Fruit fly (Drosophila melanogaster) whole organism, embryonic: ENCODE results near the gene CG5235.

Source experiments
- CG1024 ChIP-seq: fragments of 200-800 bp; sonication (Bioruptor generic); IDR thresholded peaks from 2 replicates; pipeline ENCODE4 v1.3.6; 2022; ENCODE audit warnings: missing biosample characterization, missing genetic modification characterization
- CG10654 ChIP-seq: fragments of 200-800 bp; sonication (Bioruptor generic); optimal IDR thresholded peaks from 2 replicates; lab custom pipeline; 2016; ENCODE audit warnings: missing biosample characterization, missing genetic modification characterization
- CG10979 ChIP-seq: fragments of 200-800 bp; sonication (Bioruptor generic); optimal IDR thresholded peaks from 2 replicates; lab custom pipeline; 2018; ENCODE audit warnings: missing biosample characterization, mild to moderate bottlenecking, missing genetic modification characterization, moderate library complexity
- CG11247 ChIP-seq: fragments of 200-800 bp; sonication (Bioruptor generic); IDR thresholded peaks from 2 replicates; pipeline ENCODE4 v1.3.6; 2022; ENCODE audit warnings: missing biosample characterization, missing genetic modification characterization
- CG12219 ChIP-seq: fragments of 200-800 bp; sonication (Bioruptor generic); optimal IDR thresholded peaks from 3 replicates; lab custom pipeline; 2018; ENCODE audit warnings: missing biosample characterization, mild to moderate bottlenecking, missing genetic modification characterization
- CG12391 ChIP-seq: fragments of 200-800 bp; sonication (Bioruptor generic); optimal IDR thresholded peaks from 3 replicates; lab custom pipeline; 2018; ENCODE audit warnings: missing biosample characterization, mild to moderate bottlenecking, missing genetic modification characterization, moderate library complexity
- CG13424 ChIP-seq: fragments of 200-800 bp; sonication (Bioruptor generic); optimal IDR thresholded peaks from 2 replicates; lab custom pipeline; 2019; ENCODE audit warnings: missing biosample characterization, mild to moderate bottlenecking, missing genetic modification characterization, moderate library complexity
- CG14667 ChIP-seq: fragments of 200-800 bp; sonication (Bioruptor generic); IDR thresholded peaks from 2 replicates; pipeline ENCODE4 v1.3.6; 2022; ENCODE audit warnings: missing biosample characterization, missing genetic modification characterization
- CG1529 ChIP-seq: fragments of 200-800 bp; sonication (Bioruptor generic); optimal IDR thresholded peaks from 3 replicates; lab custom pipeline; 2018; ENCODE audit warnings: missing biosample characterization, missing genetic modification characterization
- CG17328 ChIP-seq: fragments of 200-800 bp; sonication (Bioruptor generic); IDR thresholded peaks from 2 replicates; pipeline ENCODE4 v1.3.6; 2022; ENCODE audit warnings: missing biosample characterization, missing genetic modification characterization
- CG17568 ChIP-seq: fragments of 200-800 bp; sonication (Bioruptor generic); optimal IDR thresholded peaks from 2 replicates; lab custom pipeline; 2018; ENCODE audit warnings: missing biosample characterization, mild to moderate bottlenecking, missing genetic modification characterization, moderate library complexity
- CG2116 ChIP-seq: fragments of 200-800 bp; sonication (Bioruptor generic); optimal IDR thresholded peaks from 3 replicates; lab custom pipeline; 2018; ENCODE audit warnings: missing biosample characterization, mild to moderate bottlenecking, missing genetic modification characterization
- CG2120 ChIP-seq: fragments of 200-800 bp; sonication (Bioruptor generic); optimal IDR thresholded peaks from 3 replicates; lab custom pipeline; 2016; ENCODE audit warnings: missing biosample characterization, missing genetic modification characterization
- CG2678 ChIP-seq: fragments of 200-800 bp; sonication (Bioruptor generic); optimal IDR thresholded peaks from 3 replicates; lab custom pipeline; 2019; ENCODE audit warnings: missing biosample characterization, mild to moderate bottlenecking, missing genetic modification characterization, moderate library complexity
- CG32772 ChIP-seq: fragments of 200-800 bp; sonication (Bioruptor generic); IDR thresholded peaks from 2 replicates; pipeline ENCODE4 v1.3.6; 2022; ENCODE audit warnings: missing biosample characterization, missing genetic modification characterization
- CG3847 ChIP-seq: fragments of 200-800 bp; sonication (Bioruptor generic); IDR thresholded peaks from 2 replicates; pipeline ENCODE4 v1.3.6; 2022; ENCODE audit warnings: missing biosample characterization, missing genetic modification characterization
- CG4707 ChIP-seq: fragments of 200-800 bp; sonication (Bioruptor generic); optimal IDR thresholded peaks from 2 replicates; lab custom pipeline; 2018; ENCODE audit warnings: missing biosample characterization, mild to moderate bottlenecking, missing genetic modification characterization, moderate library complexity
- CG6654 ChIP-seq: fragments of 200-800 bp; sonication (Bioruptor generic); optimal IDR thresholded peaks from 2 replicates; lab custom pipeline; 2017; ENCODE audit warnings: missing biosample characterization, mild to moderate bottlenecking, missing genetic modification characterization
- CG7556 ChIP-seq: fragments of 200-800 bp; sonication (Bioruptor generic); optimal IDR thresholded peaks from 2 replicates; lab custom pipeline; 2017; ENCODE audit warnings: missing biosample characterization, mild to moderate bottlenecking, missing genetic modification characterization
- CG8290 ChIP-seq, 3 experiments: fragments of 200-800 bp; sonication (Bioruptor generic); optimal IDR thresholded peaks; 2 replicates each; lab custom pipeline; 2016 to 2019; ENCODE audit warnings: missing biosample characterization in 3 of 3, missing genetic modification characterization in 3 of 3, mild to moderate bottlenecking in 2 of 3, moderate library complexity in 1 of 3
- Dref ChIP-seq: fragments of 200-800 bp; sonication (Bioruptor generic); IDR thresholded peaks from 2 replicates; pipeline ENCODE4 v1.3.6; 2022; ENCODE audit warnings: missing biosample characterization, missing genetic modification characterization
- Gsc ChIP-seq: fragments of 200-800 bp; sonication (Bioruptor generic); IDR thresholded peaks from 2 replicates; pipeline ENCODE4 v1.3.6; 2022; ENCODE audit warnings: missing biosample characterization, missing genetic modification characterization
- HLH3B ChIP-seq: fragments of 200-800 bp; sonication (Bioruptor generic); IDR thresholded peaks from 2 replicates; pipeline ENCODE4 v1.3.6; 2022; ENCODE audit warnings: missing biosample characterization, missing genetic modification characterization
- Hr3 ChIP-seq: fragments of 200-800 bp; sonication (Bioruptor generic); optimal IDR thresholded peaks from 3 replicates; lab custom pipeline; 2016; ENCODE audit warnings: missing biosample characterization, missing genetic modification characterization
- Jarid2 ChIP-seq: fragments of 200-800 bp; sonication (Bioruptor generic); optimal IDR thresholded peaks from 3 replicates; lab custom pipeline; 2017; ENCODE audit warnings: mild to moderate bottlenecking, missing biosample characterization, missing genetic modification reagents, missing genetic modification characterization
- Lhr ChIP-seq: fragments of 200-800 bp; sonication (Bioruptor generic); optimal IDR thresholded peaks from 3 replicates; lab custom pipeline; 2017; ENCODE audit warnings: mild to moderate bottlenecking, missing biosample characterization, missing genetic modification reagents, missing genetic modification characterization
- Max ChIP-seq: fragments of 200-800 bp; sonication (Bioruptor generic); optimal IDR thresholded peaks from 2 replicates; lab custom pipeline; 2016; ENCODE audit warnings: missing biosample characterization, mild to moderate bottlenecking, missing genetic modification characterization
- Mes4 ChIP-seq: fragments of 200-800 bp; sonication (Bioruptor generic); optimal IDR thresholded peaks from 2 replicates; lab custom pipeline; 2016; ENCODE audit warnings: missing biosample characterization, missing genetic modification characterization
- Opbp ChIP-seq: fragments of 200-800 bp; sonication (Bioruptor generic); IDR thresholded peaks from 3 replicates; pipeline ENCODE4 v1.3.6; 2022; ENCODE audit warnings: missing biosample characterization, missing genetic modification characterization; ENCODE audit not compliant: partially characterized antibody
- PHDP ChIP-seq: fragments of 200-800 bp; sonication (Bioruptor generic); optimal IDR thresholded peaks from 3 replicates; lab custom pipeline; 2018; ENCODE audit warnings: missing biosample characterization, mild to moderate bottlenecking, missing genetic modification characterization, moderate library complexity
- br ChIP-seq: fragments of >200 bp; optimal IDR thresholded peaks from 2 replicates; lab custom pipeline; 2017
- chn ChIP-seq: fragments of 200-800 bp; sonication (Bioruptor generic); optimal IDR thresholded peaks from 2 replicates; lab custom pipeline; 2016; ENCODE audit warnings: missing biosample characterization, missing genetic modification characterization
- crol ChIP-seq: fragments of 200-800 bp; sonication (Bioruptor generic); IDR thresholded peaks from 2 replicates; pipeline ENCODE4 v1.3.6; 2022; ENCODE audit warnings: missing biosample characterization, missing genetic modification characterization
- crp ChIP-seq, 2 experiments: fragments of 200-800 bp; sonication (Bioruptor generic); optimal IDR thresholded peaks; 2 replicates in 1 of 2; 3 replicates in 1 of 2; lab custom pipeline; 2017; ENCODE audit warnings: missing biosample characterization in 2 of 2, missing genetic modification characterization in 2 of 2, mild to moderate bottlenecking in 1 of 2, moderate library complexity in 1 of 2
- dimm ChIP-seq: fragments of 200-800 bp; sonication (Bioruptor generic); IDR thresholded peaks from 2 replicates; pipeline ENCODE4 v1.3.6; 2022; ENCODE audit warnings: missing biosample characterization, missing genetic modification characterization
- fd3F ChIP-seq: fragments of 200-800 bp; sonication (Bioruptor generic); optimal IDR thresholded peaks from 2 replicates; lab custom pipeline; 2018; ENCODE audit warnings: missing biosample characterization, mild to moderate bottlenecking, missing genetic modification characterization, moderate library complexity
- klu ChIP-seq: fragments of 200-800 bp; sonication (Bioruptor generic); IDR thresholded peaks from 2 replicates; pipeline ENCODE4 v1.3.6; 2022; ENCODE audit warnings: missing biosample characterization, missing genetic modification characterization
- lov ChIP-seq, 2 experiments: fragments of 200-800 bp in 1 of 2; fragments of >200 bp in 1 of 2; sonication (Bioruptor generic) in 1 of 2; IDR thresholded peaks in 1 of 2; optimal IDR thresholded peaks in 1 of 2; 2 replicates in 1 of 2; 3 replicates in 1 of 2; pipeline versions ENCODE4 v1.3.6 to Lab custom; 2017 to 2022; ENCODE audit warnings: missing biosample characterization in 1 of 2, missing genetic modification characterization in 1 of 2
- oc ChIP-seq: fragments of 200-800 bp; sonication (Bioruptor generic); optimal IDR thresholded peaks from 2 replicates; lab custom pipeline; 2018; ENCODE audit warnings: missing biosample characterization, mild to moderate bottlenecking, missing genetic modification characterization, moderate library complexity
- pita ChIP-seq: fragments of 200-800 bp; sonication (Bioruptor generic); optimal IDR thresholded peaks from 2 replicates; lab custom pipeline; 2017; ENCODE audit warnings: missing biosample characterization, mild to moderate bottlenecking, missing genetic modification characterization
- psq ChIP-seq: fragments of 200-800 bp; sonication (Bioruptor generic); optimal IDR thresholded peaks from 2 replicates; lab custom pipeline; 2017; ENCODE audit warnings: missing biosample characterization, missing genetic modification characterization
- rib ChIP-seq: fragments of 200-800 bp; sonication (Bioruptor generic); IDR thresholded peaks from 2 replicates; pipeline ENCODE4 v1.3.6; 2022; ENCODE audit warnings: missing biosample characterization, missing genetic modification characterization
- ro ChIP-seq: fragments of 200-800 bp; sonication (Bioruptor generic); IDR thresholded peaks from 2 replicates; pipeline ENCODE4 v1.3.6; 2022; ENCODE audit warnings: missing biosample characterization, missing genetic modification characterization
- row ChIP-seq: fragments of 200-800 bp; sonication (Bioruptor generic); IDR thresholded peaks from 3 replicates; pipeline ENCODE4 v1.3.6; 2022; ENCODE audit warnings: missing biosample characterization, missing genetic modification characterization
- tin ChIP-seq: fragments of 200-800 bp; sonication (Bioruptor generic); optimal IDR thresholded peaks from 3 replicates; lab custom pipeline; 2016; ENCODE audit warnings: missing biosample characterization, missing genetic modification characterization
- tio ChIP-seq: fragments of 200-800 bp; sonication (Bioruptor generic); optimal IDR thresholded peaks from 2 replicates; lab custom pipeline; 2017; ENCODE audit warnings: missing biosample characterization, missing genetic modification characterization, inconsistent platforms
- vnd ChIP-seq: fragments of 200-800 bp; sonication (Bioruptor generic); IDR thresholded peaks from 3 replicates; pipeline ENCODE4 v1.3.6; 2022; ENCODE audit warnings: missing biosample characterization, missing genetic modification characterization; ENCODE audit not compliant: partially characterized antibody
- zfh2 ChIP-seq: fragments of 200-800 bp; sonication (Bioruptor generic); optimal IDR thresholded peaks from 2 replicates; lab custom pipeline; 2016; ENCODE audit warnings: missing biosample characterization, missing genetic modification characterization

Gene CG5235

dm6 chr3L:16045083-16045830 lies 44.9 kb downstream of the CG5235 start (continued):
- TF ChIP-seq tio (GFP tag; lab: Kevin White, UChicago) (peak; percentile 64), lov (optimal IDR thresholded peaks at IDR 0.05; lab: Kevin White, UChicago) (no peak), lov (GFP tag; IDR thresholded peaks at IDR 0.05; lab: Robert Waterston, UW) (0 out of 3 replicates have a peak, but pooled peaks have one; percentile 30), CG11247 (GFP tag; lab: Robert Waterston, UW) (no peak), CG14667 (GFP tag; lab: Robert Waterston, UW) (peak; percentile 45; the same call in 1 of the 2 replicates), CG12391 (peak; percentile 71), klu (GFP tag; lab: Robert Waterston, UW) (no peak), CG10654 (GFP tag; lab: Kevin White, UChicago) (no peak), CG8290 (GFP tag; optimal IDR thresholded peaks at IDR 0.05; lab: Kevin White, UChicago) (no peak), CG8290 (tag; optimal IDR thresholded peaks at IDR 0.05; lab: Kevin White, UChicago) (peak in 1 of 2 experiments; percentile 44), crol (no peak; the same call in 1 of the 2 replicates), dimm (GFP tag; lab: Robert Waterston, UW) (no peak), Lhr (GFP tag; lab: Kevin White, UChicago) (no peak), CG2120 (GFP tag; lab: Kevin White, UChicago) (no peak), CG1529 (no peak), ro (GFP tag; lab: Robert Waterston, UW) (no peak), Gsc (no peak), chn (GFP tag; lab: Kevin White, UChicago) (no peak), CG10979 (peak; percentile 7), br (lab: Kevin White, UChicago) (no peak), rib (no peak), tin (GFP tag; lab: Kevin White, UChicago) (peak; percentile 9), psq (GFP tag; lab: Kevin White, UChicago) (no peak), CG3847 (GFP tag; lab: Robert Waterston, UW) (0 out of 2 replicates have a peak, but pooled peaks have one; percentile 30), HLH3B (GFP tag; lab: Robert Waterston, UW) (peak; percentile 42; the same call in 1 of the 2 replicates), crp (GFP tag; optimal IDR thresholded peaks at IDR 0.05; lab: Kevin White, UChicago) (no peak), PHDP (tag; lab: Kevin White, UChicago) (peak; percentile 58), Dref (GFP tag; lab: Robert Waterston, UW) (no peak), vnd (GFP tag; lab: Robert Waterston, UW) (no peak), CG17328 (GFP tag; lab: Robert Waterston, UW) (peak; percentile 47; the same call in 1 of the 2 replicates), oc (tag; lab: Kevin White, UChicago) (no peak), CG1024 (GFP tag; lab: Robert Waterston, UW) (0 out of 2 replicates have a peak, but pooled peaks have one; percentile 25), fd3F (GFP tag; lab: Kevin White, UChicago) (peak; percentile 3), CG13424 (peak; percentile 22), Hr3 (GFP tag; lab: Kevin White, UChicago) (no peak), CG17568 (GFP tag; lab: Kevin White, UChicago) (no peak), CG2116 (no peak), CG12219 (GFP tag; lab: Kevin White, UChicago) (no peak), Jarid2 (GFP tag; lab: Kevin White, UChicago) (no peak), Max (GFP tag; lab: Kevin White, UChicago) (peak; percentile 30), CG6654 (peak; percentile 4), zfh2 (no peak), CG32772 (GFP tag; lab: Robert Waterston, UW) (peak; percentile 11; the same call in 1 of the 2 replicates), Opbp (no peak), pita (GFP tag; lab: Kevin White, UChicago) (no peak), row (GFP tag; lab: Robert Waterston, UW) (peak; percentile 4; the same call in 2 of the 3 replicates), CG7556 (GFP tag; lab: Kevin White, UChicago) (peak; percentile 75), CG2678 (no peak), CG4707 (GFP tag; lab: Kevin White, UChicago) (no peak), Mes4 (no peak)
